Worm (Caenorhabditis elegans) whole organism, L4 larva: ENCODE results near the gene ints-7.

Source experiments
- F37D6.2 ChIP-seq: sonication (generic microtip); optimal IDR thresholded peaks from 2 replicates; lab custom pipeline; 2016; ENCODE audit warnings: mild to moderate bottlenecking, missing genetic modification characterization, missing compliant biosample characterization
- R02D3.7 ChIP-seq: fragments of 150-350 bp; sonication (generic microtip); optimal IDR thresholded peaks from 3 replicates; lab custom pipeline; 2014; ENCODE audit warnings: missing biosample characterization, missing genetic modification characterization
- Y48G9A.11 ChIP-seq: fragments of 200-800 bp; sonication (Bioruptor generic); IDR thresholded peaks from 2 replicates; pipeline ENCODE4 v1.3.6; 2022; ENCODE audit warnings: missing genetic modification reagents, missing genetic modification characterization, missing compliant biosample characterization
- Y5F2A.4 ChIP-seq: fragments of 200-800 bp; sonication (Bioruptor generic); optimal IDR thresholded peaks from 2 replicates; lab custom pipeline; 2018; ENCODE audit warnings: mild to moderate bottlenecking, missing genetic modification characterization, missing compliant biosample characterization
- ZK337.2 ChIP-seq: fragments of 200-800 bp; sonication (Bioruptor generic); IDR thresholded peaks from 2 replicates; pipeline ENCODE4 v1.3.6; 2022; ENCODE audit warnings: missing genetic modification reagents, missing genetic modification characterization, missing compliant biosample characterization
- ZK546.5 ChIP-seq, 2 experiments: sonication (generic microtip); optimal IDR thresholded peaks; 2 replicates each; lab custom pipeline; 2017; ENCODE audit warnings: missing biosample characterization in 2 of 2, missing genetic modification characterization in 2 of 2
- aha-1 ChIP-seq: fragments of 150-350 bp; peaks from one replicate; lab custom pipeline; 2014; ENCODE audit warnings: missing biosample characterization, missing genetic modification characterization
- ceh-82 ChIP-seq: sonication (generic microtip); optimal IDR thresholded peaks from 2 replicates; lab custom pipeline; 2017; ENCODE audit warnings: missing biosample characterization, missing genetic modification characterization
- ces-1 ChIP-seq: fragments of 150-350 bp; sonication (generic microtip); optimal IDR thresholded peaks from 4 replicates; lab custom pipeline; 2014; ENCODE audit warnings: missing biosample characterization, missing genetic modification reagents, missing genetic modification characterization
- cey-2 ChIP-seq: sonication (generic microtip); optimal IDR thresholded peaks from 3 replicates; lab custom pipeline; 2017; ENCODE audit warnings: missing genetic modification characterization, mild to moderate bottlenecking, missing compliant biosample characterization, antibody characterized with exemption, borderline replicate concordance; ENCODE audit not compliant: insufficient read depth
- daf-16 ChIP-seq, 3 experiments: sonication (generic microtip); optimal IDR thresholded peaks; 2 replicates each; lab custom pipeline; 2016 to 2017; ENCODE audit warnings: missing genetic modification characterization in 3 of 3, missing genetic modification reagents in 3 of 3, mild to moderate bottlenecking in 2 of 3, missing compliant biosample characterization in 2 of 3, missing biosample characterization in 1 of 3, moderate library complexity in 1 of 3
- daf-8 ChIP-seq: fragments of 200-800 bp; sonication (Bioruptor generic); IDR thresholded peaks from 2 replicates; pipeline ENCODE4 v1.3.6; 2022; ENCODE audit warnings: missing genetic modification characterization, missing compliant biosample characterization
- dve-1 ChIP-seq: sonication (generic microtip); optimal IDR thresholded peaks from 2 replicates; lab custom pipeline; 2017; ENCODE audit warnings: antibody characterized with exemption, mild to moderate bottlenecking, missing genetic modification characterization, missing compliant biosample characterization; ENCODE audit not compliant: insufficient read depth
- egl-27 ChIP-seq: sonication (generic microtip); optimal IDR thresholded peaks from 3 replicates; lab custom pipeline; 2017; ENCODE audit warnings: missing biosample characterization, missing genetic modification reagents, missing genetic modification characterization
- egl-43 ChIP-seq: fragments of 200-800 bp; sonication (Bioruptor generic); IDR thresholded peaks from 2 replicates; pipeline ENCODE4 v1.3.6; 2022; ENCODE audit warnings: missing genetic modification reagents, missing genetic modification characterization, missing compliant biosample characterization
- fkh-10 ChIP-seq: fragments of 150-350 bp; optimal IDR thresholded peaks from 2 replicates; lab custom pipeline; 2014; ENCODE audit warnings: missing biosample characterization, missing genetic modification reagents, missing genetic modification characterization
- hif-1 ChIP-seq, 2 experiments: sonication (generic microtip); optimal IDR thresholded peaks; 2 replicates each; lab custom pipeline; 2016 to 2017; ENCODE audit warnings: missing compliant biosample characterization in 2 of 2, missing genetic modification characterization in 2 of 2, missing genetic modification reagents in 2 of 2, missing genotype in 2 of 2, mild to moderate bottlenecking in 1 of 2
- hlh-11 ChIP-seq: fragments of 200-800 bp; sonication (Bioruptor generic); optimal IDR thresholded peaks from 2 replicates; lab custom pipeline; 2018; ENCODE audit warnings: mild to moderate bottlenecking, missing genetic modification characterization, missing compliant biosample characterization
- hlh-30 ChIP-seq: sonication (generic microtip); optimal IDR thresholded peaks from 2 replicates; lab custom pipeline; 2017; ENCODE audit warnings: antibody characterized with exemption, mild to moderate bottlenecking, missing genetic modification characterization, missing compliant biosample characterization; ENCODE audit not compliant: insufficient read depth
- hmg-1.1 ChIP-seq: fragments of 200-800 bp; sonication (Bioruptor generic); IDR thresholded peaks from 2 replicates; pipeline ENCODE4 v1.3.6; 2022; ENCODE audit warnings: missing genetic modification reagents, missing genetic modification characterization, missing compliant biosample characterization
- jun-1 ChIP-seq: fragments of 150-350 bp; optimal IDR thresholded peaks from 2 replicates; lab custom pipeline; 2014; ENCODE audit warnings: missing biosample characterization, missing genetic modification reagents, missing genetic modification characterization
- lin-1 ChIP-seq: fragments of 200-800 bp; sonication (Bioruptor generic); IDR thresholded peaks from 2 replicates; pipeline ENCODE4 v1.3.6; 2022; ENCODE audit warnings: missing genetic modification reagents, missing genetic modification characterization, missing compliant biosample characterization
- lsy-2 ChIP-seq, 2 experiments: fragments of 150-350 bp in 1 of 2; sonication (generic microtip) in 1 of 2; optimal IDR thresholded peaks; 2 replicates each; lab custom pipeline; 2014 to 2017; ENCODE audit warnings: missing biosample characterization in 2 of 2, missing genetic modification characterization in 2 of 2
- mdl-1 ChIP-seq, 2 experiments: fragments of 150-350 bp in 1 of 2; sonication (generic microtip) in 1 of 2; optimal IDR thresholded peaks; 2 replicates each; lab custom pipeline; 2014 to 2017; ENCODE audit warnings: missing biosample characterization in 2 of 2, missing genetic modification characterization in 2 of 2
- mdt-29 ChIP-seq: fragments of 200-800 bp; sonication (Bioruptor generic); IDR thresholded peaks from 2 replicates; pipeline ENCODE4 v1.3.6; 2022; ENCODE audit warnings: missing genetic modification reagents, missing genetic modification characterization, missing compliant biosample characterization
- mes-2 ChIP-seq: sonication (generic microtip); optimal IDR thresholded peaks from 2 replicates; lab custom pipeline; 2016; ENCODE audit warnings: missing genotype, mild to moderate bottlenecking, missing genetic modification characterization, missing compliant biosample characterization; ENCODE audit not compliant: poor library complexity, severe bottlenecking
- nhr-10 ChIP-seq: fragments of 150-350 bp; optimal IDR thresholded peaks from 2 replicates; lab custom pipeline; 2014; ENCODE audit warnings: missing biosample characterization, missing genetic modification characterization
- nhr-11 ChIP-seq: fragments of 150-350 bp; optimal IDR thresholded peaks from 2 replicates; lab custom pipeline; 2014; ENCODE audit warnings: missing biosample characterization, missing genetic modification characterization
- nhr-41 ChIP-seq: fragments of 200-800 bp; sonication (Bioruptor generic); IDR thresholded peaks from 2 replicates; pipeline ENCODE4 v1.3.6; 2022; ENCODE audit warnings: missing genetic modification reagents, missing genetic modification characterization, missing compliant biosample characterization
- nhr-42 ChIP-seq: fragments of 200-800 bp; sonication (Bioruptor generic); IDR thresholded peaks from 2 replicates; pipeline ENCODE4 v1.3.6; 2022; ENCODE audit warnings: missing genetic modification characterization, missing compliant biosample characterization
- nhr-76 ChIP-seq: fragments of 150-350 bp; optimal IDR thresholded peaks from 2 replicates; lab custom pipeline; 2014; ENCODE audit warnings: missing biosample characterization, missing genetic modification characterization
- pha-4 ChIP-seq, 2 experiments: fragments of 150-350 bp in 1 of 2; fragments of 200-800 bp in 1 of 2; sonication (Bioruptor generic) in 1 of 2; IDR thresholded peaks in 1 of 2; optimal IDR thresholded peaks in 1 of 2; 2 replicates each; pipeline versions ENCODE4 v1.3.6 to Lab custom; 2014 to 2022; ENCODE audit warnings: missing genetic modification characterization in 2 of 2, missing genetic modification reagents in 2 of 2, missing biosample characterization in 1 of 2, missing compliant biosample characterization in 1 of 2
- rbr-2 ChIP-seq: sonication (generic microtip); optimal IDR thresholded peaks from 2 replicates; lab custom pipeline; 2016; ENCODE audit warnings: missing genotype, missing genetic modification characterization, missing compliant biosample characterization
- saeg-2 ChIP-seq: fragments of 200-800 bp; sonication (Bioruptor generic); IDR thresholded peaks from 2 replicates; pipeline ENCODE4 v1.3.6; 2022; ENCODE audit warnings: missing genetic modification reagents, missing genetic modification characterization, missing compliant biosample characterization
- set-16 ChIP-seq: fragments of 200-800 bp; sonication (Bioruptor generic); IDR thresholded peaks from 2 replicates; pipeline ENCODE4 v1.3.6; 2022; ENCODE audit warnings: missing genetic modification reagents, missing genetic modification characterization, missing compliant biosample characterization
- snpc-1.2 ChIP-seq: fragments of 200-800 bp; sonication (Bioruptor generic); IDR thresholded peaks from 2 replicates; pipeline ENCODE4 v1.3.6; 2022; ENCODE audit warnings: missing genetic modification reagents, missing genetic modification characterization, missing compliant biosample characterization
- unc-130 ChIP-seq: sonication (generic microtip); optimal IDR thresholded peaks from 2 replicates; lab custom pipeline; 2016; ENCODE audit warnings: missing genetic modification reagents, missing genetic modification characterization, missing compliant biosample characterization
- unc-62 ChIP-seq, 3 experiments: fragments of 150-350 bp in 1 of 3; sonication (generic microtip); optimal IDR thresholded peaks in 2 of 3; peaks in 1 of 3; 1 replicate in 1 of 3; 2 replicates in 2 of 3; lab custom pipeline; 2014 to 2017; ENCODE audit warnings: missing biosample characterization in 3 of 3, missing genetic modification characterization in 3 of 3, missing genetic modification reagents in 3 of 3, missing genotype in 1 of 3

ints-7 gene

ce11 chrII:11619895-11620439 is 37.3 kb downstream of the ints-7 start (continued):
- TF ChIP-seq set-16 (peak; percentile 99), egl-27 (tag; lab: Kevin White, UChicago) (no peak), daf-8 (GFP tag; lab: Robert Waterston, UW) (no peak), F37D6.2 (tag; lab: Kevin White, UChicago) (peak; percentile 77), lin-1 (GFP tag; lab: Robert Waterston, UW) (no peak; the same call in 1 of the 2 replicates), R02D3.7 (tag; lab: Kevin White, UChicago) (no peak), snpc-1.2 (GFP tag; lab: Robert Waterston, UW) (peak; percentile 54; the same call in 1 of the 2 replicates), saeg-2 (GFP tag; lab: Robert Waterston, UW) (peak; percentile 63; the same call in 1 of the 2 replicates), nhr-41 (GFP tag; lab: Robert Waterston, UW) (no peak)

DNA sequence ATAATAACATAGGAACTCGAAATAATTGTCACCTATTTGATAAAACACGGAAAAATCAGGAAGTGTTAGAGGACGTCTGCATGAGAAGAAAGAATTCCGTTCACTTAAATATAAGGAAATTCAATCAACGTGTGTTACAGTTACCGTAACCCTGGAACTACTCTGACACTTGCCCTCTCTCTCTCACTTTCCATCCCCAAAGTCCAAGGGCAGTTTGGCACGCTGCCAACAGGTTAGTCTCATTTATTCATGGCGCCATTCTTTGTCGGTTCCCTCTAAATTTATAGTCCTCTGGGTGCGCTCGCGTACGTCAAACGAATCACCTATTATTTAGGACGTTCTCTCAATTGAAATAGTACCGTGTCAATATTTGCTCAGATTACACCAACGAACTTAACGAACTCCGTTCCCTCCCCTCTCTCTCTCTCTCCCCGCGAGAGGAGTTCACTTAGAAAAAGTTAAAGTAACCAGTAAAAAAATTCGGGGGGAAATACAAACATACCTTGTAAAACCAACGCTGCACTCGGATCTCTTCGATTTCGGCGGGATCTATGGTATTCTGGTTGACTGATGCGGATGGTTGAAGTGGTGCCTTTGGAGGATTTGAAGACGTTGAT is 38.1 kb downstream of the ints-7 start:
- TF ChIP-seq Y5F2A.4 (GFP tag; lab: Kevin White, UChicago) (no peak), ceh-82 (tag; lab: Kevin White, UChicago) (no peak), nhr-42 (no peak), cey-2 (tag; lab: Kevin White, UChicago) (no peak), lsy-2 (tag; optimal IDR thresholded peaks at IDR 0.05; lab: Kevin White, UChicago) (peak in 1 of 2 experiments; percentile 1), F37D6.2 (tag; lab: Kevin White, UChicago) (no peak), nhr-41 (GFP tag; lab: Robert Waterston, UW) (no peak), pha-4 (GFP tag; IDR thresholded peaks at IDR 0.05; lab: Robert Waterston, UW) (no peak), pha-4 (tag; optimal IDR thresholded peaks at IDR 0.05; lab: Kevin White, UChicago) (peak; percentile 56), dve-1 (tag; lab: Kevin White, UChicago) (no peak), unc-62 (GFP tag; optimal IDR thresholded peaks at IDR 0.05 in 1 of 2; lab: Kevin White, UChicago) (no peak), unc-62 (tag; optimal IDR thresholded peaks at IDR 0.05; lab: Kevin White, UChicago) (no peak), Y48G9A.11 (GFP tag; lab: Robert Waterston, UW) (no peak), unc-130 (no peak)

DNA sequence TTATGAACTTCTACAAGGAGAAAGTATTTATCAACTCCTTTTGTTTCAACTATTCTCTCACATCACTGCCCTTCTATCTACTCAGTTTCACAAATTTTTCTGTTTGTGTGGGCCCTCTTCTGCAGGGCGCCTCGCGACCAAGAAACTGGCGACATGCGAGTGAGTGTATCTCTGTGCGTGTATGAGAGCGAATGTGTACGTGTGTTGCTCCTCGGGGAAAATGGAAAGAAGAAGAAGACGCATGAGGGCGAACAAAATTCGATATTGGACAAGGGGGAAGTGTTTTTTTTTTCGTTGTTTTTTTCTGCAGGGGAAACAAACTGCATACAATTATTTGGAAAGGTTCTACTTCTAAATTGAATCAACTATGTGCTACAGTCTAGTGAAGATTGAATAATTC is 38.9 kb downstream of the ints-7 start:
- peak; percentile 26 for TF ChIP-seq aha-1
- no peak for TF ChIP-seq Y48G9A.11 (GFP tag; lab: Robert Waterston, UW)
- no peak for TF ChIP-seq nhr-10
- TF ChIP-seq rbr-2 (tag; lab: Kevin White, UChicago): peak; percentile 43
- TF ChIP-seq hmg-1.1: peak; percentile 51
- TF ChIP-seq nhr-11: no peak
- no peak for TF ChIP-seq mdt-29 (GFP tag; lab: Robert Waterston, UW)
- peak; percentile 14 for TF ChIP-seq fkh-10
- no peak for TF ChIP-seq unc-130
- 0 out of 2 replicates have a peak, but pooled peaks have one; percentile 12 for TF ChIP-seq egl-43 (GFP tag; lab: Robert Waterston, UW)
- no peak for TF ChIP-seq jun-1 (tag; lab: Kevin White, UChicago)
- no peak for TF ChIP-seq ZK546.5 (tag; optimal IDR thresholded peaks at IDR 0.05; lab: Kevin White, UChicago)
- peak in 1 of 2 experiments; percentile 11 for TF ChIP-seq daf-16 (GFP tag; optimal IDR thresholded peaks at IDR 0.05; lab: Kevin White, UChicago)
- no peak for TF ChIP-seq daf-16 (tag; optimal IDR thresholded peaks at IDR 0.05; lab: Kevin White, UChicago)
- peak; percentile 27 for TF ChIP-seq ces-1
- TF ChIP-seq nhr-76: no peak
- TF ChIP-seq dve-1 (tag; lab: Kevin White, UChicago): peak; percentile 19
- peak in 1 of 2 experiments; percentile 37 for TF ChIP-seq lsy-2 (tag; optimal IDR thresholded peaks at IDR 0.05; lab: Kevin White, UChicago)
- peak; percentile 7 for TF ChIP-seq mes-2
- TF ChIP-seq ZK337.2 (GFP tag; lab: Robert Waterston, UW): no peak
- peak in 1 of 2 experiments; percentile 18 for TF ChIP-seq hif-1 (tag; optimal IDR thresholded peaks at IDR 0.05; lab: Kevin White, UChicago)
- peak; percentile 7 for TF ChIP-seq hlh-11 (tag; lab: Kevin White, UChicago)
- TF ChIP-seq mdl-1 (tag; optimal IDR thresholded peaks at IDR 0.05; lab: Kevin White, UChicago): peak in 1 of 2 experiments; percentile 55
- peak; percentile 46 for TF ChIP-seq hlh-30 (tag; lab: Kevin White, UChicago)
